Worm (Caenorhabditis elegans) whole organism, L2 larva: ENCODE measurements around the gene T01B6.1.

ENCODE experiments used
- C34F6.9 ChIP-seq: fragments of 150-350 bp; optimal IDR thresholded peaks from 2 replicates; lab custom pipeline; 2014; ENCODE audit warnings: missing biosample characterization, missing genetic modification characterization
- F13H6.1 ChIP-seq: sonication (generic microtip); optimal IDR thresholded peaks from 2 replicates; lab custom pipeline; 2016; ENCODE audit warnings: missing genetic modification characterization, missing compliant biosample characterization
- ama-1 ChIP-seq: fragments of 150-350 bp; optimal IDR thresholded peaks from 2 replicates; lab custom pipeline; 2018; ENCODE audit warnings: inconsistent platforms
- blmp-1 ChIP-seq: sonication (generic microtip); optimal IDR thresholded peaks from 2 replicates; lab custom pipeline; 2017; ENCODE audit warnings: missing genetic modification characterization, mild to moderate bottlenecking, missing compliant biosample characterization, antibody characterized with exemption, moderate library complexity; ENCODE audit not compliant: insufficient read depth
- ceh-16 ChIP-seq: fragments of 150-350 bp; optimal IDR thresholded peaks from 2 replicates; lab custom pipeline; 2014; ENCODE audit warnings: missing biosample characterization, missing genetic modification characterization
- ceh-82 ChIP-seq: fragments of 150-350 bp; optimal IDR thresholded peaks from 2 replicates; lab custom pipeline; 2014; ENCODE audit warnings: missing biosample characterization, missing genetic modification characterization
- crh-2 ChIP-seq: sonication (generic microtip); optimal IDR thresholded peaks from 2 replicates; lab custom pipeline; 2017; ENCODE audit warnings: missing biosample characterization, missing genetic modification characterization
- elt-1 ChIP-seq: fragments of 150-350 bp; optimal IDR thresholded peaks from 2 replicates; lab custom pipeline; 2014; ENCODE audit warnings: missing biosample characterization, missing genetic modification characterization
- elt-3 ChIP-seq: sonication (generic microtip); optimal IDR thresholded peaks from 2 replicates; lab custom pipeline; 2017; ENCODE audit warnings: missing biosample characterization, missing genetic modification characterization
- fos-1 ChIP-seq: fragments of 150-350 bp; optimal IDR thresholded peaks from 2 replicates; lab custom pipeline; 2014; ENCODE audit warnings: missing biosample characterization, missing genetic modification characterization
- gmeb-1 ChIP-seq: fragments of 150-350 bp; optimal IDR thresholded peaks from 2 replicates; lab custom pipeline; 2014; ENCODE audit warnings: missing biosample characterization, missing genetic modification characterization
- lin-11 ChIP-seq: fragments of 150-350 bp; sonication (generic microtip); optimal IDR thresholded peaks from 2 replicates; lab custom pipeline; 2014; ENCODE audit warnings: missing biosample characterization, missing genetic modification characterization, inconsistent platforms, mixed read lengths
- lin-13 ChIP-seq: fragments of 150-350 bp; optimal IDR thresholded peaks from 2 replicates; lab custom pipeline; 2014; ENCODE audit warnings: missing biosample characterization, missing genetic modification reagents, missing genetic modification characterization
- mbf-1 ChIP-seq: sonication (generic microtip); optimal IDR thresholded peaks from 2 replicates; lab custom pipeline; 2017; ENCODE audit warnings: missing biosample characterization, missing genetic modification characterization
- nhr-10 ChIP-seq: sonication (generic microtip); optimal IDR thresholded peaks from 2 replicates; lab custom pipeline; 2017; ENCODE audit warnings: missing biosample characterization, missing genetic modification characterization
- nhr-11 ChIP-seq: fragments of 150-350 bp; optimal IDR thresholded peaks from 2 replicates; lab custom pipeline; 2014; ENCODE audit warnings: missing biosample characterization, missing genetic modification characterization
- nhr-129 ChIP-seq: fragments of 150-350 bp; optimal IDR thresholded peaks from 2 replicates; lab custom pipeline; 2014; ENCODE audit warnings: missing biosample characterization, missing genetic modification characterization
- nhr-25 ChIP-seq: fragments of 150-350 bp; sonication (generic microtip); optimal IDR thresholded peaks from 3 replicates; lab custom pipeline; 2014; ENCODE audit warnings: missing biosample characterization, missing genetic modification characterization
- nhr-6 ChIP-seq: fragments of 150-350 bp; optimal IDR thresholded peaks from 2 replicates; lab custom pipeline; 2014; ENCODE audit warnings: missing biosample characterization, missing genetic modification characterization
- nhr-77 ChIP-seq: fragments of 150-350 bp; optimal IDR thresholded peaks from 2 replicates; lab custom pipeline; 2014; ENCODE audit warnings: missing biosample characterization, missing genetic modification characterization
- peb-1 ChIP-seq: fragments of 150-350 bp; optimal IDR thresholded peaks from 2 replicates; lab custom pipeline; 2014; ENCODE audit warnings: missing biosample characterization, missing genetic modification characterization
- sem-4 ChIP-seq: fragments of 150-350 bp; optimal IDR thresholded peaks from 2 replicates; lab custom pipeline; 2014; ENCODE audit warnings: missing biosample characterization, missing genetic modification reagents, missing genetic modification characterization
- skn-1 ChIP-seq: sonication (generic microtip); optimal IDR thresholded peaks from 2 replicates; lab custom pipeline; 2017; ENCODE audit warnings: missing biosample characterization, missing genetic modification characterization
- sma-3 ChIP-seq: sonication (generic microtip); optimal IDR thresholded peaks from 2 replicates; lab custom pipeline; 2016; ENCODE audit warnings: missing genetic modification reagents, missing genetic modification characterization, missing compliant biosample characterization
- sma-9 ChIP-seq, 2 experiments: fragments of 150-350 bp in 1 of 2; sonication (generic microtip) in 1 of 2; optimal IDR thresholded peaks; 2 replicates each; lab custom pipeline; 2014 to 2016; ENCODE audit warnings: missing genetic modification characterization in 2 of 2, mild to moderate bottlenecking in 1 of 2, missing biosample characterization in 1 of 2, missing compliant biosample characterization in 1 of 2, missing genetic modification reagents in 1 of 2, moderate library complexity in 1 of 2
- snpc-4 ChIP-seq: fragments of 150-350 bp; optimal IDR thresholded peaks from 2 replicates; lab custom pipeline; 2014; ENCODE audit warnings: missing biosample characterization, missing genetic modification characterization
- unc-55 ChIP-seq: fragments of 150-350 bp; sonication (generic microtip); optimal IDR thresholded peaks from 3 replicates; lab custom pipeline; 2014; ENCODE audit warnings: missing biosample characterization, missing genetic modification reagents, missing genetic modification characterization
- ztf-1 ChIP-seq: fragments of 200-800 bp; sonication (Bioruptor generic); conservative IDR thresholded peaks from 2 replicates; pipeline ENCODE4 v1.3.6; 2022; ENCODE audit warnings: missing genetic modification characterization, missing compliant biosample characterization
- ztf-4 ChIP-seq: fragments of 150-350 bp; optimal IDR thresholded peaks from 2 replicates; lab custom pipeline; 2014; ENCODE audit warnings: missing biosample characterization, missing genetic modification characterization

T01B6.1 gene

ce11 chrX:2364703-2365299 is 29.3 kb downstream of the T01B6.1 start (continued):
- TF ChIP-seq crh-2 (tag; lab: Kevin White, UChicago): peak; percentile 97
- peak; percentile 95 for TF ChIP-seq sma-3 (GFP tag; lab: Kevin White, UChicago)

DNA sequence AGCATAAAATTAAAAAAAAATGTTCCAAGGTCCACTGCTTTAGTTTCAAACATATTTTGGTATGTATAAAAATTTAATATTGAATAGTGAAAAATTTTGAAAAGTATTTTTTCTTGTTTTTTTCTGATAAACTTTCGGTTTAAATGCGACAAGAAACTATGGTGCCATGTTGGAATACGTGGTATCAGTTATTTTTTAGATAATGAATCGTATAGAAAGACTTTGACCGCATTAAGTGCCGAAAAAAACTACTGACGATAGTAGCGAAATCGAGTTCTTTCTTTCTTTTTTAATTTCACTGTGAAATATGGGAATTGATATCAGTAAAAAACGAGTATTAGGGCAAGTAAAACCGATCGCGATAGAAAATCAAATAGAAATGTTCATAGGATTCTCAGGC is 30.4 kb downstream of the T01B6.1 start, which contains the start of gene T24D8.6:
TSS of gene T24D8.6 (minus strand) at position 101 of the 400 bp plus-strand sequence.
- no peak for TF ChIP-seq ama-1 (lab: Kevin White, UChicago)
- TF ChIP-seq lin-11 (tag; lab: Kevin White, UChicago): no peak
- TF ChIP-seq sma-9 (GFP tag; optimal IDR thresholded peaks at IDR 0.05; lab: Kevin White, UChicago): no peak
- TF ChIP-seq sma-9 (tag; optimal IDR thresholded peaks at IDR 0.05; lab: Kevin White, UChicago): no peak
- TF ChIP-seq snpc-4 (tag; lab: Kevin White, UChicago): no peak
- no peak for TF ChIP-seq sem-4 (tag; lab: Kevin White, UChicago)
- TF ChIP-seq elt-1: no peak
- no peak for TF ChIP-seq ceh-82
- no peak for TF ChIP-seq unc-55 (GFP tag; lab: Kevin White, UChicago)
- no peak for TF ChIP-seq nhr-11 (tag; lab: Kevin White, UChicago)
- no peak for TF ChIP-seq ztf-1 (GFP tag; lab: Robert Waterston, UW)
- TF ChIP-seq nhr-6: no peak
- TF ChIP-seq nhr-77 (tag; lab: Kevin White, UChicago): no peak
- no peak for TF ChIP-seq mbf-1
- TF ChIP-seq nhr-129 (tag; lab: Kevin White, UChicago): no peak
- no peak for TF ChIP-seq ztf-4 (tag; lab: Kevin White, UChicago)

DNA sequence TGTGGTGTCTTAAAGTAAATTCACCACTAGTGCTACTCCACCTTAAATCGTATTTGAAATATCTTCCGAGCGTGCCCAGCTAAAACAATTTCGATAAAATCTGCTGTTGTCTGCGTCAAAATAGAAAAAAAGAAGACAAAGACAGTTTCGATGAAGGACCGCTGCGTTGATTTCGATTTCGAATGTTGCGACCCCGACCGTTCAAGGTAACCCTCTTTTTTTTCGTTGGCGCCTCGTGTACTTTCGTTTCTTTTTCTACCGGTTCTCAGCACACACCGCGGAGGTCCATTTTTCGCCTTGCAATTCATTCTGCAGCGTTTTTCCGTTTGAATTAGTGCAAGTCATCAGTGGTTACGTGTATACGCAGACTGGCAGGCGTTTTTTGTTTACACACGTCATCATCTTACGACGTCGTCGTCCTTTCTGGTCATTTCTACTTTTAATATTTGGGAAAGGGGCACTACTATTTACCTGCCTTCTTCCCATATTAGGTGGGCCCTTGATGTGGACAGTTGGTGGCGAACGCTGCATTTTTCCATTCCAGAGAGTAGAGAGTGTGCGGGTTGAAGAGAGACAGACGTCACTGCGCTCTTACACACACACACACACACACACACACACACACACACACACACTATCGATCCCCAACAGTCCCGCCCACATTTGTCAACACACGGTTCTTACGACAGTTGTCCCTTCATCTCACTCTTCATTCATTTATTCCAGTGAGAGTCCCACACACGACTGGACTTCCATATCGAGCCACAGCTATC is 32.7 kb downstream of the T01B6.1 start:
- TF ChIP-seq elt-3 (tag; lab: Kevin White, UChicago) (no peak), sma-9 (GFP tag; optimal IDR thresholded peaks at IDR 0.05; lab: Kevin White, UChicago) (peak; percentile 47), sma-9 (tag; optimal IDR thresholded peaks at IDR 0.05; lab: Kevin White, UChicago) (no peak), F13H6.1 (tag; lab: Kevin White, UChicago) (peak; percentile 43), nhr-6 (no peak), nhr-129 (tag; lab: Kevin White, UChicago) (peak; percentile 28), ztf-4 (tag; lab: Kevin White, UChicago) (no peak), blmp-1 (tag; lab: Kevin White, UChicago) (peak; percentile 85), nhr-25 (tag; lab: Kevin White, UChicago) (peak; percentile 83)

DNA sequence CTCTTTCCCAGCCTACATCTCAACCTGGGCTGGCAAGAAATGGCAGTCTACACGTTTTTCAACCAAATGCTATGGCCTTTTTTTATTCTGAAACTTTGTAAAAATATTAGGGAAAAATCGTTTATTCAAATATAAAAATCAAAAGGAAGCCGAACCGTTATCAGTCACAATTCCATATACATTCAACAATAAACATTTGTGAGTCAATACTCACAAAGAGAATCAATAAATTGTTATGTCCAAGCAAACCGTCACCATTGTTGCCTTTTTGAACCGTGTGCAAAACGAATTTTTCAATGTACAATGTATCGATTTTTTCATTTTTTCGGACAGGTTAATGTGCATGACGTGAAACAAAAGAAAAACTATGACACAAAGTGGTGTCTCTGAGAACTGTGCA is 33.6 kb downstream of the T01B6.1 start:
- TF ChIP-seq fos-1 (tag; lab: Kevin White, UChicago): peak; percentile 28
- TF ChIP-seq lin-13 (GFP tag; lab: Kevin White, UChicago): no peak
- no peak for TF ChIP-seq lin-11 (tag; lab: Kevin White, UChicago)

- peak; percentile 61 for TF ChIP-seq crh-2 (tag; lab: Kevin White, UChicago)
- TF ChIP-seq peb-1 (tag; lab: Kevin White, UChicago): no peak
- TF ChIP-seq fos-1 (tag; lab: Kevin White, UChicago): peak; percentile 77
These were observed 35.2 kb downstream of the T01B6.1 start for ce11 chrX:2370655-2371054.

DNA sequence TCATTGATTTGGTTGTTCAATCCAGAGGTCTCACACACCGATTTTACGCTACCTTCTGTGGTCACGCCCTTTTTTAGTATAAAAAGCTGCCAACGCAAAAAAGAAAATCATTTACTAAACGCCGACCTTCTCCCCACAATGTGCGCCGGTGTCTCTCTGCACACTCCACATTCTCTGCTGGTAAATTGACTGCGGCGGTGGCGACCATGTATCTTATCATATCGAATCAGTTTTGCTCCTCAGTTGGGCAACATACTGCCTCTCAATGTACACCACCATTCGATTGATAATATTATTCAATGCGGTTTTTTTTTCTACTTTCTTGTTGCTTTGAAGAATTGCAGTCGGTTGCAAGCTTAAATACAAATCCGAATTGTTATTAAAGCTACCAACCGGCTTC is 36.6 kb downstream of the T01B6.1 start:
- TF ChIP-seq mbf-1 (no peak), ama-1 (lab: Kevin White, UChicago) (no peak), fos-1 (tag; lab: Kevin White, UChicago) (peak; percentile 45), nhr-129 (tag; lab: Kevin White, UChicago) (peak; percentile 17), C34F6.9 (tag; lab: Kevin White, UChicago) (no peak), skn-1 (tag; lab: Kevin White, UChicago) (no peak), crh-2 (tag; lab: Kevin White, UChicago) (peak; percentile 7), ceh-16 (no peak), gmeb-1 (tag; lab: Kevin White, UChicago) (peak; percentile 10), nhr-10 (tag; lab: Kevin White, UChicago) (no peak), nhr-77 (tag; lab: Kevin White, UChicago) (no peak)
